Worm (Caenorhabditis elegans) whole organism, L4 larva: ENCODE data around the gene Y73B3A.20.
"Not testable (repeated sequence)": the region's sequence is repeated elsewhere in the genome, so short reads cannot be mapped to it uniquely, and the experiment has no call there.

Experiments used
- F49E8.2 ChIP-seq: sonication (generic microtip); optimal IDR thresholded peaks from 2 replicates; lab custom pipeline; 2016; ENCODE audit warnings: missing compliant biosample characterization, mild to moderate bottlenecking, missing genetic modification characterization, borderline replicate concordance
- lin-13 ChIP-seq: fragments of 150-350 bp; optimal IDR thresholded peaks from 2 replicates; lab custom pipeline; 2014; ENCODE audit warnings: missing biosample characterization, missing genetic modification reagents, missing genetic modification characterization

DNA sequence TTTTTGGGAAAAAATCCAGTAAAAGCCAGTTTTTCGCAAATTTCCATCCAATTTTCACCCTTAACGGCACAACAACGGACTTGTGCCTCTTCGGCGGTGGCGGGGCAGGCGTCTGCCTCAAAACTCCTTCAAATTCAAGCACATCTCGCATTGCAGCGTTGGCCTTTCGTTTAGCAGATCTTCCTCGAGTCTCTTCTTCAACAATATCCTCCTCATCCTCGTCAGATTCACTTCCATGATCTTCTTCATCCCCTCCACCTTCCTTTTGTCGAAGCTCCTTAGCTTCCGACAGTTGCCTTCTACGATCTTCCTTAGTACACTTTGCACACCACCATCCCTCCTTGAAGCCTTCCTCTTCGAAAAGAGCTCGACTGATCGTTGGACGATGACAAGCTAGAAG is 38.6 kb upstream of the Y73B3A.20 start:
- not testable (repeated sequence) for TF ChIP-seq lin-13 (GFP tag; lab: Kevin White, UChicago); F49E8.2 (tag; lab: Kevin White, UChicago)
